Fruit fly (Drosophila melanogaster): ENCODE data around the gene CG32547.

The CG32547 gene

DNA sequence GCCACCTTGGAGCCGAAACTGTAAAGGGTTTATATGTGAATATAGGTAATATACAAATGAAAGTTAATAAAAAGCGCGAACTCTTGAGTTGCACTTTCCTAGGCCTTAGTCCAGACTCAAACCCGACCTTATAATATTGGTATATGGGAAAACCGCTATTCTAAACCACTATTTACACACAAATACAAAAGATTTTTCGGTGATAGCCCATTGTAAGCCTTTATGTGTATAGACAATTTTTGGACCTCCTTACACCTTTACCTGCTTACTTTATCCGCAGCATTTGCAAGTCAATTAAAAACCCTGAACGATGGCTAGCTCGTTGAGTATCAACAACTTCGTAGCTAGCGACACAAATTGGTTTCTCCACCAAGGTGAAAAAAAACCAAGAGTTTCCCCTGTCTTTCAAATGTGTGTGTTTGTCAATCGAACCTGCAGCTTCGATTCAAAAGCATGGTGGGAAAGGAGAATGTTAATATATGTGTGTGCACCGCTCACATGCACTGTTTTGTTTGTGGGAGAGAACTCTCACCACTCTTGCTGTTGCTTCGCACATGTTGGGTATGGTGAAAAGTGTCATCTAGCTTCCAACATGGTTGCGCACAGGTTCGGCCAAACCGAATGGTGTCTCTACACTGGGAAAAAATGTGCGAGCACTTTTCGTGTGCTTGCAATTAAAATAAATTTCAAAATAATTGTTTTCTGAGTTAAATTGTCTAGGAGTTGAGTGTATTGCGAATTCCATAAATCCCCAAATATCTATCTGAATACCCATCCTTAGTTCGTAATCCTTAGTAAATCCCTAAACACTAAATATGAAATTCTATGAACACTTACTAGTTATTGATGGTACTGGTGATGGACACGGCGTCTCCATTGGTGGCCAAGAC lies 27.6 kb upstream of the CG32547 start (continued):
- TF ChIP-seq dmrt11E (tag; optimal IDR thresholded peaks at IDR 0.05) (peak; percentile 60), CG12236 (GFP tag; optimal IDR thresholded peaks at IDR 0.05) (peak; percentile 25), CG10979 (tag; optimal IDR thresholded peaks at IDR 0.05) (peak; percentile 79), ttk (GFP tag; IDR thresholded peaks at IDR 0.05) (peak; percentile 68), HHEX (GFP tag; optimal IDR thresholded peaks at IDR 0.05) (peak; percentile 80), stwl (tag; optimal IDR thresholded peaks at IDR 0.05) (no peak), CG13894 (tag; optimal IDR thresholded peaks at IDR 0.05) (no peak), CG14667 (GFP tag; IDR thresholded peaks at IDR 0.05) (0 out of 2 replicates have a peak, but pooled peaks have one; percentile 43), maf-S (GFP tag; optimal IDR thresholded peaks at IDR 0.05) (peak; percentile 66), cato (GFP tag; optimal IDR thresholded peaks at IDR 0.05; ENCODE audit: borderline replicate concordance) (peak; percentile 62), eve (GFP tag; optimal IDR thresholded peaks at IDR 0.05) (no peak), otp (GFP tag; IDR thresholded peaks at IDR 0.05) (peak; percentile 88), grn (GFP tag; optimal IDR thresholded peaks at IDR 0.05) (no peak), bcd (GFP tag; optimal IDR thresholded peaks at IDR 0.05) (peak; percentile 77), slou (GFP tag; optimal IDR thresholded peaks at IDR 0.05) (peak; percentile 59), YL-1 (GFP tag; optimal IDR thresholded peaks at IDR 0.05) (no peak), nmo (GFP tag; optimal IDR thresholded peaks at IDR 0.05) (peak; percentile 67), aop (GFP tag; IDR thresholded peaks at IDR 0.05) (peak; percentile 34; the same call in 1 of the 2 replicates), CG10431 (GFP tag; optimal IDR thresholded peaks at IDR 0.05) (no peak), CG8765 (GFP tag; IDR thresholded peaks at IDR 0.05) (peak; percentile 24; the same call in 1 of the 2 replicates), CG31224 (GFP tag; IDR thresholded peaks at IDR 0.05) (peak; percentile 69), mam (GFP tag; optimal IDR thresholded peaks at IDR 0.05) (peak; percentile 60), trh (GFP tag; optimal IDR thresholded peaks at IDR 0.05) (no peak), CG6175 (GFP tag; IDR thresholded peaks at IDR 0.05) (peak; percentile 55; the same call in 2 of the 3 replicates), CG11093 (GFP tag; IDR thresholded peaks at IDR 0.05) (peak; percentile 32; the same call in 1 of the 3 replicates), dmrt99B (tag; optimal IDR thresholded peaks at IDR 0.05) (peak; percentile 80), CG1602 (GFP tag; optimal IDR thresholded peaks at IDR 0.05) (peak; percentile 69), Xrp1 (GFP tag; IDR thresholded peaks at IDR 0.05) (peak; percentile 91), usp (GFP tag; optimal IDR thresholded peaks at IDR 0.05) (no peak), CG9437 (GFP tag; optimal IDR thresholded peaks at IDR 0.05) (peak; percentile 52), CG12659 (GFP tag; optimal IDR thresholded peaks at IDR 0.05) (peak; percentile 60), CG16863 (GFP tag; optimal IDR thresholded peaks at IDR 0.05) (peak; percentile 76), CG15696 (tag; optimal IDR thresholded peaks at IDR 0.05) (peak; percentile 9), stc (GFP tag; IDR thresholded peaks at IDR 0.05) (peak; percentile 90), CG2199 (GFP tag; IDR thresholded peaks at IDR 0.05) (peak; percentile 77), CrebB (tag; optimal IDR thresholded peaks at IDR 0.05) (peak; percentile 7), CG12391 (tag; optimal IDR thresholded peaks at IDR 0.05) (peak; percentile 78), CG2889 (GFP tag; IDR thresholded peaks at IDR 0.05) (0 out of 3 replicates have a peak, but pooled peaks have one; percentile 40), cad (GFP tag; optimal IDR thresholded peaks at IDR 0.05) (no peak), row (GFP tag; IDR thresholded peaks at IDR 0.05) (peak; percentile 61; the same call in 2 of the 3 replicates), bsh (GFP tag; optimal IDR thresholded peaks at IDR 0.05) (peak; percentile 38 to 81), CG17612 (GFP tag; IDR thresholded peaks at IDR 0.05) (peak; percentile 54), CG6765 (GFP tag; optimal IDR thresholded peaks at IDR 0.05) (peak; percentile 67), Eip74EF (GFP tag; optimal IDR thresholded peaks at IDR 0.05) (peak in 1 of 2 experiments; percentile 58), scrt (GFP tag; optimal IDR thresholded peaks at IDR 0.05) (peak; percentile 61), Aef1 (GFP tag; IDR thresholded peaks at IDR 0.05) (peak; percentile 61), CG5245 (GFP tag; optimal IDR thresholded peaks at IDR 0.05) (peak; percentile 74), HmgD (GFP tag; optimal IDR thresholded peaks at IDR 0.05) (peak; percentile 19)

Data from whole organism, embryonic.